Fruit fly (Drosophila melanogaster) whole organism: ENCODE data around the gene p-cup.

ENCODE experiments used
- CG8478 ChIP-seq: fragments of >200 bp; optimal IDR thresholded peaks from 2 replicates; lab custom pipeline; 2018; ENCODE audit warnings: inconsistent platforms
- Dll ChIP-seq: fragments of >200 bp; optimal IDR thresholded peaks from 2 replicates; lab custom pipeline; 2017
- EcR ChIP-seq, 2 experiments: fragments of >200 bp; optimal IDR thresholded peaks; 2 replicates each; lab custom pipeline; 2017; ENCODE audit warnings: missing biosample characterization in 2 of 2, missing genetic modification characterization in 2 of 2, missing genetic modification reagents in 2 of 2
- pan ChIP-seq: fragments of >200 bp; optimal IDR thresholded peaks from 2 replicates; lab custom pipeline; 2017
- psq ChIP-seq: fragments of >200 bp; optimal IDR thresholded peaks from 2 replicates; lab custom pipeline; 2017
- usp ChIP-seq: fragments of >200 bp; optimal IDR thresholded peaks from 2 replicates; lab custom pipeline; 2017; ENCODE audit warnings: missing biosample characterization, missing genetic modification characterization, mixed read lengths

The p-cup gene

dm6 chrX:17423310-17423945 is 25.1 kb downstream of the p-cup start, which contains the start of gene ENGase:
Gene ENGase, plus strand, starts transcription at chrX:17423591.
- TF ChIP-seq CG8478 (lab: Kevin White, UChicago) (peak; percentile 28), usp (no peak)

- TF ChIP-seq usp: no peak
- no peak for TF ChIP-seq psq
- no peak for TF ChIP-seq EcR (GFP tag; optimal IDR thresholded peaks at IDR 0.05; lab: Kevin White, UChicago)
- no peak for TF ChIP-seq CG8478 (lab: Kevin White, UChicago)
- no peak for TF ChIP-seq Dll
- no peak for TF ChIP-seq pan (lab: Kevin White, UChicago)
Observed at dm6 chrX:17421987-17422386, 26.6 kb downstream of the p-cup start, which contains the start of gene CG8611. Gene CG8611, minus strand, starts transcription at chrX:17422145.

- TF ChIP-seq Dll (no peak), usp (no peak), psq (no peak)
Observed at dm6 chrX:17407737-17408136, 40.8 kb downstream of the p-cup start.

- TF ChIP-seq EcR (GFP tag; optimal IDR thresholded peaks at IDR 0.05; lab: Kevin White, UChicago): no peak
Observed at dm6 chrX:17404883-17405282, 43.7 kb downstream of the p-cup start.

- TF ChIP-seq Dll: no peak
- no peak for TF ChIP-seq psq
- TF ChIP-seq CG8478 (lab: Kevin White, UChicago): no peak
- no peak for TF ChIP-seq EcR (GFP tag; optimal IDR thresholded peaks at IDR 0.05; lab: Kevin White, UChicago)
- TF ChIP-seq usp: no peak
- TF ChIP-seq pan (lab: Kevin White, UChicago): no peak
Observed at dm6 chrX:17398215-17398614, 50.4 kb downstream of the p-cup start.

- peak; percentile 4 for TF ChIP-seq Dll
- no peak for TF ChIP-seq pan (lab: Kevin White, UChicago)
- TF ChIP-seq psq: no peak
- peak; percentile 21 for TF ChIP-seq CG8478 (lab: Kevin White, UChicago)
Observed at dm6 chrX:17397103-17397711, 51.4 kb downstream of the p-cup start, which contains the start of gene B-H1. Gene B-H1, plus strand, starts transcription at chrX:17397478.
